Fruit fly (Drosophila melanogaster): ENCODE data around the gene CG17261.

DNA sequence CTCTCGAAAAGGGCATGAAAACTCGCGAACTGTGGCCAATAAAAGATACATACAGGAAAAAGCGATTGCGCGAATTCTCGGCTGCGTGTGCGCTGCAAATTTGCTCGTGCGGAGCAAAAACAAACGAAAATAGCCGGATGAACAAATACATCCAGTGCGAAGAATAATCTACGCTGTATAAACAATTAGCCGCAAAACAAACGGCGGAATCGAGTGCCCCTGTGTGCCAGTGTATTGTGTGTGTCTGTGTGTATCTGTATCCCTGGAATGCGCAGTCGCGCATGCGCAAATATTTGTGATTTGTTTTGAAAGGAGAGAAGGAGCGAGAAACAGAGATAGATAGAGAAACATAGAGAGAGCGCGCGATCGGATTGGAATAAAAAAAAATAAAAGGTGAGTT is 42.7 kb upstream of the CG17261 start:
- TF ChIP-seq psq (optimal IDR thresholded peaks at IDR 0.05) (no peak), Dll (optimal IDR thresholded peaks at IDR 0.05) (no peak), usp (GFP tag; optimal IDR thresholded peaks at IDR 0.05) (no peak), CG8478 (optimal IDR thresholded peaks at IDR 0.05) (no peak), EcR (GFP tag; optimal IDR thresholded peaks at IDR 0.05) (no peak), pan (optimal IDR thresholded peaks at IDR 0.05) (no peak)
